Worm (Caenorhabditis elegans) whole organism, young adult: Measurements from ENCODE around the gene R02F11.9.

Source experiments
- B0261.1 ChIP-seq: sonication (generic microtip); optimal IDR thresholded peaks from 2 replicates; lab custom pipeline; 2016; ENCODE audit warnings: mild to moderate bottlenecking, missing genetic modification characterization, moderate library complexity, missing compliant biosample characterization
- F55B11.4 ChIP-seq: sonication (generic microtip); optimal IDR thresholded peaks from 2 replicates; lab custom pipeline; 2016; ENCODE audit warnings: missing compliant biosample characterization, missing genetic modification characterization, borderline replicate concordance; ENCODE audit not compliant: insufficient read depth
- F57A8.1 ChIP-seq: fragments of 200-800 bp; sonication (Bioruptor generic); optimal IDR thresholded peaks from 2 replicates; lab custom pipeline; 2018; ENCODE audit warnings: mild to moderate bottlenecking, missing genetic modification characterization, moderate library complexity, missing compliant biosample characterization
- ama-1 ChIP-seq, 3 experiments: fragments of 150-350 bp in 1 of 3; sonication (generic microtip) in 2 of 3; optimal IDR thresholded peaks; 2 replicates each; lab custom pipeline; 2014 to 2018; ENCODE audit warnings: missing biosample characterization in 2 of 3, missing genetic modification characterization in 2 of 3, missing genetic modification reagents in 2 of 3
- bed-1 ChIP-seq: fragments of 200-800 bp; sonication (Bioruptor generic); IDR thresholded peaks from 2 replicates; pipeline ENCODE4 v1.3.6; 2022; ENCODE audit warnings: missing genetic modification reagents, missing genetic modification characterization, missing compliant biosample characterization
- ekl-4 ChIP-seq: fragments of 200-800 bp; sonication (Bioruptor generic); IDR thresholded peaks from 2 replicates; pipeline ENCODE4 v1.3.6; 2022; ENCODE audit warnings: missing genetic modification reagents, missing genetic modification characterization, missing compliant biosample characterization
- lsl-1 ChIP-seq: fragments of 200-800 bp; sonication (Bioruptor generic); optimal IDR thresholded peaks from 2 replicates; lab custom pipeline; 2018; ENCODE audit warnings: mild to moderate bottlenecking, missing genetic modification characterization, moderate library complexity, missing compliant biosample characterization
- pha-4 ChIP-seq: fragments of 150-350 bp; sonication (generic microtip); optimal IDR thresholded peaks from 2 replicates; lab custom pipeline; 2014; ENCODE audit warnings: missing biosample characterization, missing genetic modification reagents, missing genetic modification characterization
- snpc-4 ChIP-seq, 5 experiments: fragments of 150-350 bp in 1 of 5; sonication (generic microtip) in 4 of 5; optimal IDR thresholded peaks; 2 replicates each; lab custom pipeline; 2014 to 2018; ENCODE audit warnings: missing genetic modification characterization in 5 of 5, missing biosample characterization in 3 of 5, antibody characterized with exemption in 2 of 5, mild to moderate bottlenecking in 2 of 5, missing compliant biosample characterization in 2 of 5, missing genotype in 2 of 5, moderate library complexity in 2 of 5, missing genetic modification reagents in 1 of 5
- unc-62 ChIP-seq: fragments of 150-350 bp; optimal IDR thresholded peaks from 2 replicates; lab custom pipeline; 2014; ENCODE audit warnings: missing biosample characterization, missing genetic modification reagents, missing genetic modification characterization
- zim-3 ChIP-seq: sonication (generic microtip); optimal IDR thresholded peaks from 2 replicates; lab custom pipeline; 2017; ENCODE audit warnings: mild to moderate bottlenecking, missing genetic modification characterization, moderate library complexity, missing compliant biosample characterization

DNA sequence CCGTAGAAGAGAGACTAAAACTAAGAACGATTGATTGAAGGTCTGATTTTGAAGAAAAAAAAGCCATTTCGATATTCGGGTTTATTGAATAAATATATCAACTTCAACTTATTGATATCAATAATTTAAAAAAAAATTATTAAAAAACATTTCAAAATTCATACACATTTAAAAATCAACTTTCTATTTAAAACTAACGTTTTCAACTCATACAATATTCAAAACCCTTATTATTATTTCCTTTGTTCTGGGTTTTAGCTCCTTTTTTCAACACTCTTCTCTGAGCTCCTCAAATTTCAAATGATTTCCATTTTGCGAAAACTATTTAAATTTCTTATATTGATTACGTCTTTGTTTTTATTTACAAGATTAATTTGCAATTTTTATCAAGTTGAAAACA lies 42.0 kb upstream of the R02F11.9 start, which contains the start of gene C18G1.7:
- no peak for TF ChIP-seq snpc-4 (GFP tag; optimal IDR thresholded peaks at IDR 0.05; lab: Kevin White, UChicago)
- TF ChIP-seq snpc-4 (tag; optimal IDR thresholded peaks at IDR 0.05; lab: Kevin White, UChicago) = no peak
- no peak for TF ChIP-seq ama-1 (optimal IDR thresholded peaks at IDR 0.05; lab: Kevin White, UChicago)
- TF ChIP-seq ama-1 (GFP tag; optimal IDR thresholded peaks at IDR 0.05; lab: Kevin White, UChicago) = no peak
- TF ChIP-seq F57A8.1 = no peak
- no peak for TF ChIP-seq bed-1 (GFP tag; lab: Robert Waterston, UW)
- no peak for TF ChIP-seq lsl-1 (GFP tag; lab: Kevin White, UChicago)
- TF ChIP-seq pha-4 = no peak
- no peak for TF ChIP-seq B0261.1 (tag; lab: Kevin White, UChicago)
- TF ChIP-seq ekl-4 (GFP tag; lab: Robert Waterston, UW) = no peak
- TF ChIP-seq unc-62 (GFP tag; lab: Kevin White, UChicago) = no peak
- no peak for TF ChIP-seq zim-3 (tag; lab: Kevin White, UChicago)
- TF ChIP-seq F55B11.4 (tag; lab: Kevin White, UChicago) = no peak
